Worm (Caenorhabditis elegans): ENCODE measurements around the gene B0034.5.

DNA sequence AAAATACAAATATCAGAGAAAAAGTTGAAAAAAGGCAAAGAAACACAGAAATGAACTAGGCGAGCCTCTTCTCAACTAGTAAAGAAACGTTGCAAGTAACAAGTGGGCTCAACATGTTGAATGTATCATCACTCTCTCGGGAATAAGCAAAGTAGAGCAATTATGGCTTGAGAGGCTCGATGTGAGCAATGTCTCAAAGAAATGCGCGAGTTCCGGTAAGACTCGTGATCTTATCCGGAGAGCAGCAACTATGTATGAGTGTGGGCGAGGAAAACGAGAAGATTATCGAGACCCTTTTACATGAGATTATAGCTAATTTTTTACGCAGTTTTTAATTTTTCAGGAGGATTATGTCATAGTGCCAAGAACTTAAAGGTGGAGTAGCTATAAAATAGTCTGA, 22.6 kb downstream of the B0034.5 start:
- no peak for TF ChIP-seq nhr-76 (tag; optimal IDR thresholded peaks at IDR 0.05)
- no peak for TF ChIP-seq nhr-237 (tag; optimal IDR thresholded peaks at IDR 0.05)
- no peak for TF ChIP-seq mep-1 (tag; optimal IDR thresholded peaks at IDR 0.05)
- no peak for TF ChIP-seq cnd-1 (tag; optimal IDR thresholded peaks at IDR 0.05)
